Worm (Caenorhabditis elegans) whole organism, L2 larva: ENCODE results near the gene Y41G9A.17.
A peak's percentile ranks its signal among the peaks of the same experiment; 100 is the strongest.

Source experiments
- C34F6.9 ChIP-seq: fragments of 150-350 bp; optimal IDR thresholded peaks from 2 replicates; lab custom pipeline; 2014; ENCODE audit warnings: missing biosample characterization, missing genetic modification characterization
- F13H6.1 ChIP-seq: sonication (generic microtip); optimal IDR thresholded peaks from 2 replicates; lab custom pipeline; 2016; ENCODE audit warnings: missing genetic modification characterization, missing compliant biosample characterization
- R02D3.7 ChIP-seq: fragments of 150-350 bp; optimal IDR thresholded peaks from 2 replicates; lab custom pipeline; 2014; ENCODE audit warnings: missing biosample characterization, missing genetic modification characterization
- Y55F3AM.14 ChIP-seq: fragments of 200-800 bp; sonication (Bioruptor generic); optimal IDR thresholded peaks from 2 replicates; lab custom pipeline; 2018; ENCODE audit warnings: mild to moderate bottlenecking, missing genetic modification characterization, missing compliant biosample characterization
- ZK546.5 ChIP-seq: sonication (generic microtip); optimal IDR thresholded peaks from 2 replicates; lab custom pipeline; 2017; ENCODE audit warnings: missing biosample characterization, missing genetic modification characterization
- alr-1 ChIP-seq: fragments of 150-350 bp; optimal IDR thresholded peaks from 2 replicates; lab custom pipeline; 2014; ENCODE audit warnings: missing biosample characterization, missing genetic modification characterization
- aly-2 ChIP-seq: fragments of 150-350 bp; optimal IDR thresholded peaks from 2 replicates; lab custom pipeline; 2014; ENCODE audit warnings: missing biosample characterization, missing genetic modification characterization
- blmp-1 ChIP-seq: sonication (generic microtip); optimal IDR thresholded peaks from 2 replicates; lab custom pipeline; 2017; ENCODE audit warnings: missing genetic modification characterization, mild to moderate bottlenecking, missing compliant biosample characterization, antibody characterized with exemption, moderate library complexity; ENCODE audit not compliant: insufficient read depth
- ceh-16 ChIP-seq: fragments of 150-350 bp; optimal IDR thresholded peaks from 2 replicates; lab custom pipeline; 2014; ENCODE audit warnings: missing biosample characterization, missing genetic modification characterization
- ceh-82 ChIP-seq: fragments of 150-350 bp; optimal IDR thresholded peaks from 2 replicates; lab custom pipeline; 2014; ENCODE audit warnings: missing biosample characterization, missing genetic modification characterization
- crh-2 ChIP-seq: sonication (generic microtip); optimal IDR thresholded peaks from 2 replicates; lab custom pipeline; 2017; ENCODE audit warnings: missing biosample characterization, missing genetic modification characterization
- dmd-4 ChIP-seq: sonication (generic microtip); optimal IDR thresholded peaks from 2 replicates; lab custom pipeline; 2017; ENCODE audit warnings: missing biosample characterization, missing genetic modification characterization
- egl-27 ChIP-seq: sonication (generic microtip); optimal IDR thresholded peaks from 3 replicates; lab custom pipeline; 2017; ENCODE audit warnings: missing biosample characterization, missing genetic modification reagents, missing genetic modification characterization
- elt-1 ChIP-seq: fragments of 150-350 bp; optimal IDR thresholded peaks from 2 replicates; lab custom pipeline; 2014; ENCODE audit warnings: missing biosample characterization, missing genetic modification characterization
- fos-1 ChIP-seq: fragments of 150-350 bp; optimal IDR thresholded peaks from 2 replicates; lab custom pipeline; 2014; ENCODE audit warnings: missing biosample characterization, missing genetic modification characterization
- lin-11 ChIP-seq: fragments of 150-350 bp; sonication (generic microtip); optimal IDR thresholded peaks from 2 replicates; lab custom pipeline; 2014; ENCODE audit warnings: missing biosample characterization, missing genetic modification characterization, inconsistent platforms, mixed read lengths
- lin-13 ChIP-seq: fragments of 150-350 bp; optimal IDR thresholded peaks from 2 replicates; lab custom pipeline; 2014; ENCODE audit warnings: missing biosample characterization, missing genetic modification reagents, missing genetic modification characterization
- lin-39 ChIP-seq: fragments of 150-350 bp; optimal IDR thresholded peaks from 2 replicates; lab custom pipeline; 2014; ENCODE audit warnings: missing biosample characterization, missing genetic modification reagents, missing genetic modification characterization
- lsy-2 ChIP-seq, 2 experiments: fragments of 150-350 bp in 1 of 2; sonication (generic microtip) in 1 of 2; optimal IDR thresholded peaks; 2 replicates each; lab custom pipeline; 2014 to 2017; ENCODE audit warnings: missing biosample characterization in 2 of 2, missing genetic modification characterization in 2 of 2
- mab-5 ChIP-seq: fragments of 150-350 bp; optimal IDR thresholded peaks from 2 replicates; lab custom pipeline; 2014; ENCODE audit warnings: missing biosample characterization, missing genetic modification characterization
- mbf-1 ChIP-seq: sonication (generic microtip); optimal IDR thresholded peaks from 2 replicates; lab custom pipeline; 2017; ENCODE audit warnings: missing biosample characterization, missing genetic modification characterization
- nhr-10 ChIP-seq: sonication (generic microtip); optimal IDR thresholded peaks from 2 replicates; lab custom pipeline; 2017; ENCODE audit warnings: missing biosample characterization, missing genetic modification characterization
- nhr-11 ChIP-seq: fragments of 150-350 bp; optimal IDR thresholded peaks from 2 replicates; lab custom pipeline; 2014; ENCODE audit warnings: missing biosample characterization, missing genetic modification characterization
- nhr-12 ChIP-seq: fragments of 150-350 bp; optimal IDR thresholded peaks from 2 replicates; lab custom pipeline; 2014; ENCODE audit warnings: missing biosample characterization, missing genetic modification characterization
- nhr-129 ChIP-seq: fragments of 150-350 bp; optimal IDR thresholded peaks from 2 replicates; lab custom pipeline; 2014; ENCODE audit warnings: missing biosample characterization, missing genetic modification characterization
- nhr-21 ChIP-seq: fragments of 150-350 bp; optimal IDR thresholded peaks from 2 replicates; lab custom pipeline; 2014; ENCODE audit warnings: missing biosample characterization, missing genetic modification characterization
- nhr-237 ChIP-seq: fragments of 150-350 bp; optimal IDR thresholded peaks from 2 replicates; lab custom pipeline; 2014; ENCODE audit warnings: missing biosample characterization, missing genetic modification characterization
- nhr-6 ChIP-seq: fragments of 150-350 bp; optimal IDR thresholded peaks from 2 replicates; lab custom pipeline; 2014; ENCODE audit warnings: missing biosample characterization, missing genetic modification characterization
- nhr-77 ChIP-seq: fragments of 150-350 bp; optimal IDR thresholded peaks from 2 replicates; lab custom pipeline; 2014; ENCODE audit warnings: missing biosample characterization, missing genetic modification characterization
- peb-1 ChIP-seq: fragments of 150-350 bp; optimal IDR thresholded peaks from 2 replicates; lab custom pipeline; 2014; ENCODE audit warnings: missing biosample characterization, missing genetic modification characterization
- sem-4 ChIP-seq: fragments of 150-350 bp; optimal IDR thresholded peaks from 2 replicates; lab custom pipeline; 2014; ENCODE audit warnings: missing biosample characterization, missing genetic modification reagents, missing genetic modification characterization
- skn-1 ChIP-seq: sonication (generic microtip); optimal IDR thresholded peaks from 2 replicates; lab custom pipeline; 2017; ENCODE audit warnings: missing biosample characterization, missing genetic modification characterization
- sma-3 ChIP-seq: sonication (generic microtip); optimal IDR thresholded peaks from 2 replicates; lab custom pipeline; 2016; ENCODE audit warnings: missing genetic modification reagents, missing genetic modification characterization, missing compliant biosample characterization
- sma-9 ChIP-seq, 2 experiments: fragments of 150-350 bp in 1 of 2; sonication (generic microtip) in 1 of 2; optimal IDR thresholded peaks; 2 replicates each; lab custom pipeline; 2014 to 2016; ENCODE audit warnings: missing genetic modification characterization in 2 of 2, mild to moderate bottlenecking in 1 of 2, missing biosample characterization in 1 of 2, missing compliant biosample characterization in 1 of 2, missing genetic modification reagents in 1 of 2, moderate library complexity in 1 of 2
- snpc-4 ChIP-seq: fragments of 150-350 bp; optimal IDR thresholded peaks from 2 replicates; lab custom pipeline; 2014; ENCODE audit warnings: missing biosample characterization, missing genetic modification characterization
- unc-39 ChIP-seq: fragments of 150-350 bp; optimal IDR thresholded peaks from 2 replicates; lab custom pipeline; 2014; ENCODE audit warnings: missing biosample characterization, missing genetic modification characterization
- unc-55 ChIP-seq: fragments of 150-350 bp; sonication (generic microtip); optimal IDR thresholded peaks from 3 replicates; lab custom pipeline; 2014; ENCODE audit warnings: missing biosample characterization, missing genetic modification reagents, missing genetic modification characterization
- unc-62 ChIP-seq: fragments of 150-350 bp; optimal IDR thresholded peaks from 2 replicates; lab custom pipeline; 2014; ENCODE audit warnings: missing biosample characterization, missing genetic modification reagents, missing genetic modification characterization
- zag-1 ChIP-seq: fragments of 150-350 bp; optimal IDR thresholded peaks from 2 replicates; lab custom pipeline; 2014; ENCODE audit warnings: missing biosample characterization, missing genetic modification characterization
- ztf-1 ChIP-seq: fragments of 200-800 bp; sonication (Bioruptor generic); conservative IDR thresholded peaks from 2 replicates; pipeline ENCODE4 v1.3.6; 2022; ENCODE audit warnings: missing genetic modification characterization, missing compliant biosample characterization
- ztf-11 ChIP-seq: sonication (generic microtip); optimal IDR thresholded peaks from 2 replicates; lab custom pipeline; 2017; ENCODE audit warnings: missing biosample characterization, missing genetic modification characterization
- ztf-4 ChIP-seq: fragments of 150-350 bp; optimal IDR thresholded peaks from 2 replicates; lab custom pipeline; 2014; ENCODE audit warnings: missing biosample characterization, missing genetic modification characterization

Y41G9A.17 gene

DNA sequence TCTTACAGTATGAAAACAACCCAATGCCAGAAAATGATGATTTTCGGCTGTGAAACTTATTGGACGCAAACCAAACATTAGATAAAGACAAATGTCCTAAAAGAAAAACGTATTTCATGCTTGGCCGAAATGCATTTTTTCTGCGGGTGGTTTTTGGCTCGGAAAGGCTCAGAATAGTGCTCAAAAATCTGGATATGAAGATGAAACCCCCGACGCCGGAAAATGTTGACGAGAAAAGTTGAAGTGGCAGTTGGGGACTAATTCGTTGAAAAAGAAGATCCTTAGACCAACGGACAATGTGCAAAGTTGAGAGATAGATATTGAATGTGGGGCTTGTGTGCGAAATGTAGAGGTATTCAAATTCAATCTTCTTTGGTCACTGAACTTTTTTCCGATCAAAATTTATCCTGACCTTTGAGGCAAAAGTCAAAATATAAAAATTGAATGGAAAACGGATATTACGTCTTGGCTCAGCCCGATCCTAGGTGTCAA is 19.0 kb upstream of the Y41G9A.17 start, which contains the start of gene flp-18:
flp-18 (minus strand) TSS at position 51 of the 492 bp plus-strand sequence.
- no peak for TF ChIP-seq peb-1 (tag; lab: Kevin White, UChicago)
- TF ChIP-seq snpc-4 (tag; lab: Kevin White, UChicago): no peak
- no peak for TF ChIP-seq ztf-1 (GFP tag; lab: Robert Waterston, UW)
- no peak for TF ChIP-seq fos-1 (tag; lab: Kevin White, UChicago)
- TF ChIP-seq R02D3.7 (tag; lab: Kevin White, UChicago): no peak
- no peak for TF ChIP-seq nhr-129 (tag; lab: Kevin White, UChicago)
- no peak for TF ChIP-seq mab-5
- no peak for TF ChIP-seq mbf-1 (tag; lab: Kevin White, UChicago)
- TF ChIP-seq lin-39 (tag; lab: Kevin White, UChicago): no peak
- TF ChIP-seq sma-9 (GFP tag; optimal IDR thresholded peaks at IDR 0.05; lab: Kevin White, UChicago): no peak
- no peak for TF ChIP-seq sma-9 (tag; optimal IDR thresholded peaks at IDR 0.05; lab: Kevin White, UChicago)
- TF ChIP-seq unc-55 (GFP tag; lab: Kevin White, UChicago): no peak
- no peak for TF ChIP-seq sem-4 (tag; lab: Kevin White, UChicago)
- no peak for TF ChIP-seq egl-27 (tag; lab: Kevin White, UChicago)
- no peak for TF ChIP-seq nhr-21
- no peak for TF ChIP-seq nhr-77
- no peak for TF ChIP-seq alr-1 (tag; lab: Kevin White, UChicago)
- TF ChIP-seq Y55F3AM.14 (GFP tag; lab: Kevin White, UChicago): no peak
- no peak for TF ChIP-seq nhr-10
- no peak for TF ChIP-seq nhr-12

- TF ChIP-seq fos-1 (tag; lab: Kevin White, UChicago) (no peak), egl-27 (tag; lab: Kevin White, UChicago) (no peak), C34F6.9 (tag; lab: Kevin White, UChicago) (no peak), nhr-11 (no peak), lin-11 (tag; lab: Kevin White, UChicago) (no peak), sem-4 (tag; lab: Kevin White, UChicago) (no peak), ceh-16 (tag; lab: Kevin White, UChicago) (no peak), crh-2 (no peak)
Measured at ce11 chrX:3009190-3009589, 9.6 kb upstream of the Y41G9A.17 start, which contains the start of gene Y48D7A.1. Gene Y48D7A.1 (plus strand): TSS chrX:3009490.

ce11 chrX:3003703-3004102 is 4.2 kb upstream of the Y41G9A.17 start, which contains the start of gene Y41G9A.6:
Gene Y41G9A.6 (minus strand): TSS chrX:3003803.
- TF ChIP-seq F13H6.1 (no peak), Y55F3AM.14 (GFP tag; lab: Kevin White, UChicago) (no peak), nhr-129 (tag; lab: Kevin White, UChicago) (no peak), ztf-4 (no peak), nhr-10 (no peak), lin-13 (GFP tag; lab: Kevin White, UChicago) (no peak), snpc-4 (tag; lab: Kevin White, UChicago) (no peak), elt-1 (no peak), lsy-2 (tag; optimal IDR thresholded peaks at IDR 0.05; lab: Kevin White, UChicago) (no peak), ZK546.5 (tag; lab: Kevin White, UChicago) (no peak), aly-2 (no peak), ztf-1 (GFP tag; lab: Robert Waterston, UW) (no peak), mbf-1 (tag; lab: Kevin White, UChicago) (no peak), nhr-237 (tag; lab: Kevin White, UChicago) (no peak), peb-1 (tag; lab: Kevin White, UChicago) (no peak)

- TF ChIP-seq nhr-21 (peak; percentile 100), lsy-2 (tag; optimal IDR thresholded peaks at IDR 0.05; lab: Kevin White, UChicago) (peak; percentile 96 to 98), nhr-129 (tag; lab: Kevin White, UChicago) (peak; percentile 99), skn-1 (peak; percentile 96), elt-1 (no peak), sma-3 (GFP tag; lab: Kevin White, UChicago) (peak; percentile 98), F13H6.1 (peak; percentile 99), nhr-237 (tag; lab: Kevin White, UChicago) (peak; percentile 98), ceh-82 (tag; lab: Kevin White, UChicago) (peak; percentile 95), snpc-4 (tag; lab: Kevin White, UChicago) (peak; percentile 91), ztf-11 (peak; percentile 82), Y55F3AM.14 (GFP tag; lab: Kevin White, UChicago) (peak; percentile 95), R02D3.7 (tag; lab: Kevin White, UChicago) (peak; percentile 85), crh-2 (peak; percentile 100), lin-13 (GFP tag; lab: Kevin White, UChicago) (peak; percentile 99), dmd-4 (tag; lab: Kevin White, UChicago) (peak; percentile 85), alr-1 (tag; lab: Kevin White, UChicago) (peak; percentile 77), zag-1 (tag; lab: Kevin White, UChicago) (peak; percentile 99), mbf-1 (tag; lab: Kevin White, UChicago) (peak; percentile 84), nhr-10 (peak; percentile 98), peb-1 (tag; lab: Kevin White, UChicago) (peak; percentile 79), nhr-77 (peak; percentile 98), ztf-1 (GFP tag; lab: Robert Waterston, UW) (no peak), nhr-6 (tag; lab: Kevin White, UChicago) (peak; percentile 99), unc-62 (peak; percentile 90), ztf-4 (peak; percentile 95), blmp-1 (tag; lab: Kevin White, UChicago) (peak; percentile 75), unc-39 (peak; percentile 91), unc-55 (GFP tag; lab: Kevin White, UChicago) (peak; percentile 100), nhr-11 (peak; percentile 89), aly-2 (peak; percentile 65), lin-39 (tag; lab: Kevin White, UChicago) (peak; percentile 96)
Measured at ce11 chrX:2996976-2997399, 2.6 kb downstream of the Y41G9A.17 start.
